Fruit fly (Drosophila melanogaster) whole organism, prepupa: ENCODE data around the gene CG5214.

Source experiments
- Blimp-1 ChIP-seq: fragments of 200-800 bp; sonication (Bioruptor generic); optimal IDR thresholded peaks from 3 replicates; lab custom pipeline; 2017; ENCODE audit warnings: missing biosample characterization, missing genetic modification characterization, mild to moderate bottlenecking, moderate library complexity, missing genetic modification reagents
- CG10669 ChIP-seq: fragments of 200-800 bp; sonication (Bioruptor generic); optimal IDR thresholded peaks from 3 replicates; lab custom pipeline; 2018; ENCODE audit warnings: missing biosample characterization, mild to moderate bottlenecking, missing genetic modification characterization, moderate library complexity
- CG11294 ChIP-seq: fragments of 200-800 bp; sonication (Bioruptor generic); IDR thresholded peaks from 2 replicates; pipeline ENCODE4 v1.3.6; 2022; ENCODE audit warnings: missing biosample characterization, missing genetic modification characterization
- CG11762 ChIP-seq: fragments of 200-800 bp; sonication (Bioruptor generic); optimal IDR thresholded peaks from 3 replicates; lab custom pipeline; 2016; ENCODE audit warnings: missing biosample characterization, missing genetic modification characterization; ENCODE audit not compliant: insufficient read depth
- CG11902 ChIP-seq: fragments of 200-800 bp; sonication (Bioruptor generic); optimal IDR thresholded peaks from 3 replicates; lab custom pipeline; 2016; ENCODE audit warnings: missing biosample characterization, missing genetic modification characterization
- CG1621 ChIP-seq: fragments of 200-800 bp; sonication (Bioruptor generic); optimal IDR thresholded peaks from 3 replicates; lab custom pipeline; 2018; ENCODE audit warnings: missing biosample characterization, mild to moderate bottlenecking, missing genetic modification characterization
- CG16779 ChIP-seq: fragments of 200-800 bp; sonication (Bioruptor generic); optimal IDR thresholded peaks from 3 replicates; lab custom pipeline; 2017; ENCODE audit warnings: missing biosample characterization, mild to moderate bottlenecking, missing genetic modification characterization
- CG3032 ChIP-seq: fragments of 200-800 bp; optimal IDR thresholded peaks from 2 replicates; lab custom pipeline; 2019; ENCODE audit warnings: missing biosample characterization, mild to moderate bottlenecking, missing genetic modification characterization, moderate library complexity
- CG31627 ChIP-seq: fragments of 200-800 bp; sonication (Bioruptor generic); optimal IDR thresholded peaks from 3 replicates; lab custom pipeline; 2016; ENCODE audit warnings: missing biosample characterization, missing genetic modification characterization
- CG32006 ChIP-seq: fragments of 200-800 bp; sonication (Bioruptor generic); optimal IDR thresholded peaks from 3 replicates; lab custom pipeline; 2017; ENCODE audit warnings: missing biosample characterization, mild to moderate bottlenecking, missing genetic modification characterization
- CG34406 ChIP-seq: fragments of 200-800 bp; sonication (Bioruptor generic); optimal IDR thresholded peaks from 3 replicates; lab custom pipeline; 2016; ENCODE audit warnings: missing biosample characterization, missing genetic modification characterization
- CG3919 ChIP-seq: fragments of 200-800 bp; sonication (Bioruptor generic); optimal IDR thresholded peaks from 3 replicates; lab custom pipeline; 2016; ENCODE audit warnings: missing biosample characterization, missing genetic modification characterization
- CG4318 ChIP-seq: fragments of 200-800 bp; sonication (Bioruptor generic); optimal IDR thresholded peaks from 3 replicates; lab custom pipeline; 2017; ENCODE audit warnings: missing biosample characterization, mild to moderate bottlenecking, missing genetic modification characterization
- CG6163 ChIP-seq: fragments of 200-800 bp; sonication (Bioruptor generic); IDR thresholded peaks from 3 replicates; pipeline ENCODE4 v1.3.6; 2022; ENCODE audit warnings: missing biosample characterization, missing genetic modification characterization
- CG6276 ChIP-seq: fragments of 200-800 bp; sonication (Bioruptor generic); optimal IDR thresholded peaks from 2 replicates; lab custom pipeline; 2017; ENCODE audit warnings: missing biosample characterization, mild to moderate bottlenecking, missing genetic modification characterization
- CG6792 ChIP-seq: fragments of 200-800 bp; sonication (Bioruptor generic); optimal IDR thresholded peaks from 3 replicates; lab custom pipeline; 2016; ENCODE audit warnings: missing biosample characterization, missing genetic modification characterization
- CG6808 ChIP-seq: fragments of 200-800 bp; sonication (Bioruptor generic); optimal IDR thresholded peaks from 3 replicates; lab custom pipeline; 2017; ENCODE audit warnings: missing biosample characterization, missing genetic modification characterization, mild to moderate bottlenecking, moderate library complexity, missing genetic modification reagents
- CG7368 ChIP-seq: fragments of 200-800 bp; sonication (Bioruptor generic); optimal IDR thresholded peaks from 3 replicates; lab custom pipeline; 2016; ENCODE audit warnings: missing biosample characterization, missing genetic modification characterization
- CG8119 ChIP-seq: fragments of 200-800 bp; sonication (Bioruptor generic); IDR thresholded peaks from 3 replicates; pipeline ENCODE4 v1.3.6; 2022; ENCODE audit warnings: missing biosample characterization, missing genetic modification characterization
- CG8319 ChIP-seq: fragments of 200-800 bp; sonication (Bioruptor generic); optimal IDR thresholded peaks from 3 replicates; lab custom pipeline; 2016; ENCODE audit warnings: missing biosample characterization, missing genetic modification characterization
- Eip75B ChIP-seq: fragments of 200-800 bp; sonication (Bioruptor generic); optimal IDR thresholded peaks from 3 replicates; lab custom pipeline; 2016; ENCODE audit warnings: missing biosample characterization, missing genetic modification characterization
- Eip78C ChIP-seq: fragments of 200-800 bp; sonication (Bioruptor generic); peaks from one replicate; lab custom pipeline; 2016; ENCODE audit warnings: missing biosample characterization, missing genetic modification characterization
- Eip93F ChIP-seq: fragments of 200-800 bp; sonication (Bioruptor generic); optimal IDR thresholded peaks from 2 replicates; lab custom pipeline; 2016; ENCODE audit warnings: missing biosample characterization, mild to moderate bottlenecking, missing genetic modification characterization
- Ets21C ChIP-seq: fragments of 200-800 bp; sonication (Bioruptor generic); optimal IDR thresholded peaks from 3 replicates; lab custom pipeline; 2016; ENCODE audit warnings: missing biosample characterization, missing genetic modification characterization
- Ets96B ChIP-seq: fragments of 200-800 bp; optimal IDR thresholded peaks from 2 replicates; lab custom pipeline; 2019; ENCODE audit warnings: missing biosample characterization, mild to moderate bottlenecking, missing genetic modification characterization, moderate library complexity
- Hr38 ChIP-seq: sonication (Bioruptor generic); optimal IDR thresholded peaks from 2 replicates; lab custom pipeline; 2016; ENCODE audit warnings: missing biosample characterization, missing genetic modification characterization
- Hr39 ChIP-seq: fragments of 200-800 bp; sonication (Bioruptor generic); optimal IDR thresholded peaks from 2 replicates; lab custom pipeline; 2016; ENCODE audit warnings: missing biosample characterization, missing genetic modification characterization
- Lpt ChIP-seq: fragments of 200-800 bp; sonication (Bioruptor generic); optimal IDR thresholded peaks from 3 replicates; lab custom pipeline; 2016; ENCODE audit warnings: missing biosample characterization, missing genetic modification characterization
- Met ChIP-seq: fragments of 200-800 bp; sonication (Bioruptor generic); optimal IDR thresholded peaks from 3 replicates; lab custom pipeline; 2016; ENCODE audit warnings: missing biosample characterization, missing genetic modification characterization
- Smox ChIP-seq: fragments of 200-800 bp; sonication (Bioruptor generic); optimal IDR thresholded peaks from 3 replicates; lab custom pipeline; 2016; ENCODE audit warnings: missing biosample characterization, missing genetic modification characterization
- Sox102F ChIP-seq: fragments of 200-800 bp; sonication (Bioruptor generic); optimal IDR thresholded peaks from 2 replicates; lab custom pipeline; 2016; ENCODE audit warnings: missing biosample characterization, mild to moderate bottlenecking, missing genetic modification characterization
- Sox14 ChIP-seq: fragments of 200-800 bp; sonication (Bioruptor generic); optimal IDR thresholded peaks from 3 replicates; lab custom pipeline; 2016; ENCODE audit warnings: missing biosample characterization, missing genetic modification characterization
- Sox15 ChIP-seq: fragments of 200-800 bp; sonication (Bioruptor generic); optimal IDR thresholded peaks from 3 replicates; lab custom pipeline; 2016; ENCODE audit warnings: missing biosample characterization, missing genetic modification characterization
- achi ChIP-seq: fragments of 200-800 bp; sonication (Bioruptor generic); optimal IDR thresholded peaks from 3 replicates; lab custom pipeline; 2016; ENCODE audit warnings: missing biosample characterization, missing genetic modification characterization
- acj6 ChIP-seq: fragments of 200-800 bp; sonication (Bioruptor generic); optimal IDR thresholded peaks from 3 replicates; lab custom pipeline; 2016; ENCODE audit warnings: missing biosample characterization, missing genetic modification characterization
- cyc ChIP-seq: fragments of 200-800 bp; sonication (Bioruptor generic); optimal IDR thresholded peaks from 3 replicates; lab custom pipeline; 2016; ENCODE audit warnings: missing biosample characterization, missing genetic modification characterization
- dac ChIP-seq: fragments of 200-800 bp; sonication (Bioruptor generic); optimal IDR thresholded peaks from 2 replicates; lab custom pipeline; 2017; ENCODE audit warnings: missing biosample characterization, mild to moderate bottlenecking, missing genetic modification characterization
- dsx ChIP-seq: fragments of 200-800 bp; optimal IDR thresholded peaks from 3 replicates; lab custom pipeline; 2019; ENCODE audit warnings: missing biosample characterization, mild to moderate bottlenecking, missing genetic modification characterization, moderate library complexity; ENCODE audit not compliant: poor library complexity, severe bottlenecking
- esn ChIP-seq: fragments of 200-800 bp; sonication (Bioruptor generic); optimal IDR thresholded peaks from 2 replicates; lab custom pipeline; 2016; ENCODE audit warnings: missing biosample characterization, mild to moderate bottlenecking, missing genetic modification characterization, moderate library complexity
- fd59A ChIP-seq: fragments of 200-800 bp; sonication (Bioruptor generic); optimal IDR thresholded peaks from 2 replicates; lab custom pipeline; 2017; ENCODE audit warnings: missing biosample characterization, mild to moderate bottlenecking, missing genetic modification characterization, missing genetic modification reagents
- fkh ChIP-seq: fragments of 200-800 bp; sonication (Bioruptor generic); optimal IDR thresholded peaks from 3 replicates; lab custom pipeline; 2017; ENCODE audit warnings: missing biosample characterization, mild to moderate bottlenecking, missing genetic modification characterization, moderate library complexity
- lz ChIP-seq: fragments of 200-800 bp; sonication (Bioruptor generic); optimal IDR thresholded peaks from 3 replicates; lab custom pipeline; 2016; ENCODE audit warnings: missing biosample characterization, missing genetic modification characterization
- net ChIP-seq: fragments of 200-800 bp; sonication (Bioruptor generic); optimal IDR thresholded peaks from 3 replicates; lab custom pipeline; 2016; ENCODE audit warnings: missing biosample characterization, missing genetic modification characterization
- pdm3 ChIP-seq: fragments of 200-800 bp; sonication (Bioruptor generic); optimal IDR thresholded peaks from 3 replicates; lab custom pipeline; 2016; ENCODE audit warnings: missing biosample characterization, missing genetic modification characterization
- salr ChIP-seq, 2 experiments: fragments of 200-800 bp; sonication (Bioruptor generic); optimal IDR thresholded peaks; 3 replicates each; lab custom pipeline; 2016 to 2018; ENCODE audit warnings: missing biosample characterization in 2 of 2, missing genetic modification characterization in 2 of 2, mild to moderate bottlenecking in 1 of 2
- spab ChIP-seq: fragments of 200-800 bp; sonication (Bioruptor generic); optimal IDR thresholded peaks from 2 replicates; lab custom pipeline; 2017; ENCODE audit warnings: missing biosample characterization, mild to moderate bottlenecking, missing genetic modification characterization, missing genetic modification reagents
- ss ChIP-seq, 2 experiments: fragments of 200-800 bp; sonication (Bioruptor generic); optimal IDR thresholded peaks; 2 replicates in 1 of 2; 3 replicates in 1 of 2; lab custom pipeline; 2017 to 2018; ENCODE audit warnings: mild to moderate bottlenecking in 2 of 2, missing biosample characterization in 2 of 2, missing genetic modification characterization in 2 of 2, moderate library complexity in 1 of 2
- svp ChIP-seq: fragments of 200-800 bp; sonication (Bioruptor generic); peaks from one replicate; lab custom pipeline; 2016; ENCODE audit warnings: missing biosample characterization, missing genetic modification characterization
- topi ChIP-seq: fragments of 200-800 bp; sonication (Bioruptor generic); optimal IDR thresholded peaks from 3 replicates; lab custom pipeline; 2016; ENCODE audit warnings: missing biosample characterization, missing genetic modification characterization
- vri ChIP-seq: fragments of 200-800 bp; sonication (Bioruptor generic); optimal IDR thresholded peaks from 3 replicates; lab custom pipeline; 2016; ENCODE audit warnings: missing biosample characterization, mild to moderate bottlenecking, missing genetic modification characterization

CG5214 gene

DNA sequence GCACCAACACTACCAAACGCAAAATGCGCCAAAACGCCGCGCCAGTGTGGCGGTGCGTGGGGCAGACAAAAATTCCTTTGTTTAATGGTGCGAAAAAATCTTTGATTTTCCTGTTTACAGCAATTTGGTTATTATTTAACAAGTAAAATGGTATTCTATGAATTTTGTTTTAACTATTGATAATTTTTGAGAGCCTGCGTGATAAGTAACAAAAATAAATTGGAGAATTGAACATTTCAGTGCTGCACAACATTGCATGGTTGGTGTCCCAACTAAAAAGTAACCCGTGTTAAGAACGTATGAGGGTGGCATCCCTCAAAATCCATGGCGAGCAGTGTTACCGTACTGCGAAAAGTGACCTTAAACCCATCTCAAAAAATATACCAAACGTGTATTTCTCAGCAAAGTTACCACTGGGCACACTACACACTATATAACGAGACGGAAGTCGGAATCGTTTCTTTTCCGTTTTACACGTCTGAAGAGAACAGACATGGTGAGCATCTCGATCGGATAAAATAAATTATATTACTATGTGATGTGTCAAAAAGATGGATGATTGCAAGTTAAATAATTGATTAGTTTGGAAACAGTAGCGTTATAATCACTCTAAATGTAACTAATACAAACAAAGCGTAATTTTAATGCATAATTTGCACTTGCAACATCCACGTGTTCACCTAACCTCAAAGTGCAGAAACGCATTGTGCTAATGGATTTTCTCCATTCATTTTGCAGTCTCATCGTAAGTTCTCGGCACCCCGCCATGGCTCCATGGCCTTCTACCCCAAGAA is 22.5 kb upstream of the CG5214 start, which contains the start of the genes CG6693 and RpL3:
Gene CG6693, minus strand, starts transcription at position 203 of the 794 bp plus-strand sequence.
Gene RpL3, plus strand, starts transcription at position 458 of the 794 bp plus-strand sequence.
- peak; percentile 38 for TF ChIP-seq Blimp-1
- no peak for TF ChIP-seq CG8319 (GFP tag; lab: Kevin White, UChicago)
- TF ChIP-seq Sox102F (GFP tag; lab: Kevin White, UChicago) = peak; percentile 87
- peak; percentile 67 for TF ChIP-seq CG6808
- TF ChIP-seq CG4318 = no peak
- peak; percentile 83 for TF ChIP-seq Eip75B (GFP tag; lab: Kevin White, UChicago)
- TF ChIP-seq fkh (GFP tag; lab: Kevin White, UChicago) = peak; percentile 28
- peak; percentile 23 for TF ChIP-seq fd59A (GFP tag; lab: Kevin White, UChicago)
- TF ChIP-seq CG16779 = peak; percentile 78
- TF ChIP-seq acj6 (GFP tag; lab: Kevin White, UChicago) = no peak
- TF ChIP-seq CG6792 (GFP tag; lab: Kevin White, UChicago) = peak; percentile 43
- TF ChIP-seq Ets21C (GFP tag; lab: Kevin White, UChicago) = peak; percentile 28
- TF ChIP-seq Eip93F (GFP tag; lab: Kevin White, UChicago) = no peak
- TF ChIP-seq dac (GFP tag; lab: Kevin White, UChicago) = no peak
- TF ChIP-seq achi (GFP tag; lab: Kevin White, UChicago) = peak; percentile 47
- peak; percentile 63 for TF ChIP-seq Smox (GFP tag; lab: Kevin White, UChicago)
- no peak for TF ChIP-seq CG11294
- no peak for TF ChIP-seq CG32006
- TF ChIP-seq spab = no peak
- TF ChIP-seq CG34406 (GFP tag; lab: Kevin White, UChicago) = peak; percentile 52
- TF ChIP-seq CG10669 (GFP tag; lab: Kevin White, UChicago) = peak; percentile 61
- peak; percentile 77 for TF ChIP-seq net
- TF ChIP-seq vri (GFP tag; lab: Kevin White, UChicago) = peak; percentile 86
- TF ChIP-seq CG6276 (GFP tag; lab: Kevin White, UChicago) = no peak
- peak; percentile 59 for TF ChIP-seq CG7368 (GFP tag; lab: Kevin White, UChicago)
- TF ChIP-seq dsx (GFP tag; lab: Kevin White, UChicago) = peak; percentile 75
- TF ChIP-seq ss (GFP tag; optimal IDR thresholded peaks at IDR 0.05; lab: Kevin White, UChicago) = peak; percentile 82 to 83
- TF ChIP-seq salr (GFP tag; optimal IDR thresholded peaks at IDR 0.05; lab: Kevin White, UChicago) = peak in 1 of 2 experiments; percentile 50
- peak; percentile 41 for TF ChIP-seq cyc (GFP tag; lab: Kevin White, UChicago)
- peak; percentile 59 for TF ChIP-seq Ets96B (tag; lab: Kevin White, UChicago)
- TF ChIP-seq Hr39 (GFP tag; lab: Kevin White, UChicago) = peak; percentile 34
- TF ChIP-seq CG11762 = peak; percentile 51
- TF ChIP-seq CG3919 = peak; percentile 76
- TF ChIP-seq Sox15 (GFP tag; lab: Kevin White, UChicago) = no peak
- TF ChIP-seq Lpt (GFP tag; lab: Kevin White, UChicago) = peak; percentile 11
- no peak for TF ChIP-seq svp (GFP tag; lab: Kevin White, UChicago)
- TF ChIP-seq CG6163 (GFP tag; lab: Robert Waterston, UW) = peak; percentile 68
- TF ChIP-seq CG8119 (GFP tag; lab: Robert Waterston, UW) = peak; percentile 52; the same call in 2 of the 3 replicates
- peak; percentile 54 for TF ChIP-seq lz (GFP tag; lab: Kevin White, UChicago)
- TF ChIP-seq Sox14 = peak; percentile 53
- TF ChIP-seq topi (GFP tag; lab: Kevin White, UChicago) = peak; percentile 78
- peak; percentile 91 for TF ChIP-seq Eip78C (GFP tag; lab: Kevin White, UChicago)
- TF ChIP-seq esn (GFP tag; lab: Kevin White, UChicago) = peak; percentile 81
- TF ChIP-seq pdm3 (GFP tag; lab: Kevin White, UChicago) = peak; percentile 64
- TF ChIP-seq CG3032 = peak; percentile 50
- no peak for TF ChIP-seq CG11902
- TF ChIP-seq CG1621 (tag; lab: Kevin White, UChicago) = peak; percentile 58
- TF ChIP-seq Met (GFP tag; lab: Kevin White, UChicago) = peak; percentile 73
- TF ChIP-seq CG31627 (GFP tag; lab: Kevin White, UChicago) = peak; percentile 22
- TF ChIP-seq Hr38 (GFP tag; lab: Kevin White, UChicago) = no peak
